Fruit fly (Drosophila melanogaster) whole organism, wandering third instar larva: Measurements from ENCODE around the gene Phb1.

Experiments used
- Abd-B ChIP-seq: fragments of >200 bp; optimal IDR thresholded peaks from 2 replicates; lab custom pipeline; 2017; ENCODE audit warnings: missing biosample characterization, missing genetic modification characterization
- CG32264 ChIP-seq: fragments of 200-800 bp; sonication (Bioruptor generic); optimal IDR thresholded peaks from 2 replicates; lab custom pipeline; 2016; ENCODE audit warnings: missing biosample characterization, missing genetic modification characterization
- CG9705 ChIP-seq: fragments of 200-800 bp; sonication (Bioruptor generic); optimal IDR thresholded peaks from 2 replicates; lab custom pipeline; 2018; ENCODE audit warnings: missing biosample characterization, mild to moderate bottlenecking, missing genetic modification characterization
- CrebA ChIP-seq: fragments of 200-800 bp; sonication (Bioruptor generic); optimal IDR thresholded peaks from 2 replicates; lab custom pipeline; 2016; ENCODE audit warnings: missing biosample characterization, mild to moderate bottlenecking, missing genetic modification characterization, borderline replicate concordance
- Dfd ChIP-seq: fragments of >200 bp; optimal IDR thresholded peaks from 2 replicates; lab custom pipeline; 2017; ENCODE audit warnings: missing biosample characterization, missing genetic modification characterization
- Dif ChIP-seq: fragments of 200-275, 200-300 bp; sonication (Bioruptor generic); optimal IDR thresholded peaks from 2 replicates; lab custom pipeline; 2018; ENCODE audit warnings: missing biosample characterization, missing genetic modification characterization; ENCODE audit not compliant: partially characterized antibody
- GATAd ChIP-seq: sonication (Bioruptor generic); optimal IDR thresholded peaks from 2 replicates; lab custom pipeline; 2016; ENCODE audit warnings: missing biosample characterization, missing genetic modification characterization
- HLH106 ChIP-seq: fragments of 200-800 bp; optimal IDR thresholded peaks from 3 replicates; lab custom pipeline; 2019; ENCODE audit warnings: missing biosample characterization, mild to moderate bottlenecking, missing genetic modification characterization, moderate library complexity
- Hnf4 ChIP-seq: fragments of 200-800 bp; sonication (Bioruptor generic); optimal IDR thresholded peaks from 2 replicates; lab custom pipeline; 2016; ENCODE audit warnings: missing biosample characterization, mild to moderate bottlenecking, missing genetic modification characterization
- Hr78 ChIP-seq: fragments of >200 bp; optimal IDR thresholded peaks from 2 replicates; lab custom pipeline; 2017; ENCODE audit warnings: missing biosample characterization, missing genetic modification characterization
- Hr83 ChIP-seq: fragments of 200-300 bp; sonication (Bioruptor generic); optimal IDR thresholded peaks from 2 replicates; lab custom pipeline; 2016; ENCODE audit warnings: missing biosample characterization, mild to moderate bottlenecking, missing genetic modification characterization, moderate library complexity; ENCODE audit not compliant: poor library complexity, severe bottlenecking
- Jra ChIP-seq: sonication (Bioruptor generic); optimal IDR thresholded peaks from 2 replicates; lab custom pipeline; 2016; ENCODE audit warnings: missing biosample characterization, missing genetic modification characterization
- Mio ChIP-seq: sonication (Bioruptor generic); optimal IDR thresholded peaks from 2 replicates; lab custom pipeline; 2016; ENCODE audit warnings: missing biosample characterization, missing genetic modification characterization
- Myc ChIP-seq: fragments of >200 bp; optimal IDR thresholded peaks from 2 replicates; lab custom pipeline; 2017
- N ChIP-seq: fragments of >200 bp; optimal IDR thresholded peaks from 2 replicates; lab custom pipeline; 2018; ENCODE audit warnings: missing biosample characterization, missing external identifiers, missing genetic modification characterization
- OdsH ChIP-seq: fragments of 200-800 bp; sonication (Bioruptor generic); optimal IDR thresholded peaks from 2 replicates; lab custom pipeline; 2016; ENCODE audit warnings: missing biosample characterization, mild to moderate bottlenecking, missing genetic modification characterization
- Rel ChIP-seq, 2 experiments: fragments of 200-800 bp; sonication (Bioruptor generic) in 1 of 2; optimal IDR thresholded peaks; 2 replicates in 1 of 2; 3 replicates in 1 of 2; lab custom pipeline; 2016 to 2019; ENCODE audit warnings: mild to moderate bottlenecking in 2 of 2, missing biosample characterization in 2 of 2, missing genetic modification characterization in 2 of 2, moderate library complexity in 1 of 2
- Sp1 ChIP-seq: fragments of 200-800 bp; sonication (Bioruptor generic); optimal IDR thresholded peaks from 3 replicates; lab custom pipeline; 2019; ENCODE audit warnings: missing biosample characterization, mild to moderate bottlenecking, missing genetic modification characterization, moderate library complexity
- Vsx2 ChIP-seq: fragments of 200-300, 225-300 bp; sonication (Bioruptor generic); optimal IDR thresholded peaks from 2 replicates; lab custom pipeline; 2018; ENCODE audit warnings: missing biosample characterization, missing genetic modification characterization; ENCODE audit not compliant: partially characterized antibody
- br ChIP-seq: fragments of 200-800 bp; sonication (Bioruptor generic); optimal IDR thresholded peaks from 2 replicates; lab custom pipeline; 2016; ENCODE audit warnings: missing biosample characterization, missing genetic modification characterization
- brk ChIP-seq: fragments of 200-800 bp; sonication (Bioruptor generic); optimal IDR thresholded peaks from 2 replicates; lab custom pipeline; 2016; ENCODE audit warnings: missing biosample characterization, mild to moderate bottlenecking, missing genetic modification characterization
- dl ChIP-seq, 2 experiments: fragments of 175-275, 200-275 bp in 1 of 2; fragments of 200-275 bp in 1 of 2; sonication (Bioruptor generic); optimal IDR thresholded peaks; lab custom pipeline; 2018; ENCODE audit warnings: mild to moderate bottlenecking in 2 of 2, missing biosample characterization in 2 of 2, missing genetic modification characterization in 2 of 2, moderate library complexity in 2 of 2; ENCODE audit not compliant: partially characterized antibody in 2 of 2, insufficient read depth in 1 of 2
- dmrt93B ChIP-seq: fragments of 200-800 bp; sonication (Bioruptor generic); optimal IDR thresholded peaks from 2 replicates; lab custom pipeline; 2018; ENCODE audit warnings: missing biosample characterization, mild to moderate bottlenecking, missing genetic modification characterization
- dsf ChIP-seq: sonication (Bioruptor generic); optimal IDR thresholded peaks from 2 replicates; lab custom pipeline; 2016; ENCODE audit warnings: missing biosample characterization, missing genetic modification characterization, borderline replicate concordance
- ey ChIP-seq: fragments of 200-800 bp; sonication (Bioruptor generic); optimal IDR thresholded peaks from 2 replicates; lab custom pipeline; 2016; ENCODE audit warnings: missing biosample characterization, missing genetic modification characterization
- foxo ChIP-seq, 2 experiments: fragments of 200-800 bp; sonication (Bioruptor generic); optimal IDR thresholded peaks; 2 replicates in 1 of 2; 3 replicates in 1 of 2; lab custom pipeline; 2016 to 2017; ENCODE audit warnings: missing biosample characterization in 2 of 2, missing genetic modification characterization in 2 of 2
- fru ChIP-seq: fragments of 200-800 bp; sonication (Bioruptor generic); optimal IDR thresholded peaks from 3 replicates; lab custom pipeline; 2016; ENCODE audit warnings: missing biosample characterization, mild to moderate bottlenecking, missing genetic modification characterization
- h ChIP-seq: fragments of 200-800 bp; sonication (Bioruptor generic); optimal IDR thresholded peaks from 3 replicates; lab custom pipeline; 2016; ENCODE audit warnings: missing biosample characterization, mild to moderate bottlenecking, missing genetic modification characterization
- jim ChIP-seq: fragments of 175-275, 200-325 bp; sonication (Bioruptor generic); optimal IDR thresholded peaks from 2 replicates; lab custom pipeline; 2016; ENCODE audit warnings: missing biosample characterization, mild to moderate bottlenecking, missing genetic modification characterization
- lola ChIP-seq: fragments of >200 bp; optimal IDR thresholded peaks from 2 replicates; lab custom pipeline; 2017; ENCODE audit warnings: missing biosample characterization, missing genetic modification characterization
- pan ChIP-seq: fragments of >200 bp; optimal IDR thresholded peaks from 2 replicates; lab custom pipeline; 2017
- psq ChIP-seq: fragments of 200-800 bp; sonication (Bioruptor generic); optimal IDR thresholded peaks from 3 replicates; lab custom pipeline; 2017; ENCODE audit warnings: missing biosample characterization, mild to moderate bottlenecking, missing genetic modification characterization, moderate library complexity
- rgr ChIP-seq: fragments of 200-800 bp; sonication (Bioruptor generic); optimal IDR thresholded peaks from 3 replicates; lab custom pipeline; 2016; ENCODE audit warnings: missing biosample characterization, mild to moderate bottlenecking, missing genetic modification characterization
- sage ChIP-seq: fragments of 200-800 bp; sonication (Bioruptor generic); optimal IDR thresholded peaks from 2 replicates; lab custom pipeline; 2016; ENCODE audit warnings: missing biosample characterization, mild to moderate bottlenecking, missing genetic modification characterization
- sv ChIP-seq: fragments of 200-800 bp; sonication (Bioruptor generic); optimal IDR thresholded peaks from 3 replicates; lab custom pipeline; 2016; ENCODE audit warnings: missing biosample characterization, missing genetic modification characterization
- tai ChIP-seq: sonication (Bioruptor generic); optimal IDR thresholded peaks from 2 replicates; lab custom pipeline; 2016; ENCODE audit warnings: missing biosample characterization, missing genetic modification characterization
- woc ChIP-seq: sonication (Bioruptor generic); optimal IDR thresholded peaks from 2 replicates; lab custom pipeline; 2016; ENCODE audit warnings: missing biosample characterization, mild to moderate bottlenecking, missing genetic modification characterization

Phb1 gene

dm6 chr2L:19146645-19147044, 23.0 kb upstream of the Phb1 start:
- TF ChIP-seq Myc (lab: Kevin White, UChicago) (no peak), pan (lab: Kevin White, UChicago) (no peak), Dif (no peak), dmrt93B (no peak), fru (no peak), Hnf4 (GFP tag; lab: Kevin White, UChicago) (no peak), Mio (GFP tag; lab: Kevin White, UChicago) (no peak), foxo (GFP tag; optimal IDR thresholded peaks at IDR 0.05; lab: Kevin White, UChicago) (no peak), sv (GFP tag; lab: Kevin White, UChicago) (no peak), N (GFP tag; lab: Kevin White, UChicago) (no peak), CG32264 (GFP tag; lab: Kevin White, UChicago) (no peak)

- TF ChIP-seq sv (GFP tag; lab: Kevin White, UChicago) (no peak), Vsx2 (GFP tag; lab: Kevin White, UChicago) (no peak), CrebA (no peak), N (GFP tag; lab: Kevin White, UChicago) (no peak), Dif (no peak), HLH106 (tag; lab: Kevin White, UChicago) (no peak), Abd-B (no peak), rgr (no peak), dsf (GFP tag; lab: Kevin White, UChicago) (no peak), dl (GFP tag; optimal IDR thresholded peaks at IDR 0.05; lab: Kevin White, UChicago; ENCODE audit: insufficient read depth in 1 of 2, partially characterized antibody in 2 of 2) (no peak), Myc (lab: Kevin White, UChicago) (no peak), foxo (GFP tag; optimal IDR thresholded peaks at IDR 0.05; lab: Kevin White, UChicago) (no peak), CG9705 (GFP tag; lab: Kevin White, UChicago) (no peak), Dfd (no peak), OdsH (GFP tag; lab: Kevin White, UChicago) (no peak), Mio (GFP tag; lab: Kevin White, UChicago) (no peak), Sp1 (GFP tag; lab: Kevin White, UChicago) (no peak), lola (GFP tag; lab: Kevin White, UChicago) (no peak), psq (peak; percentile 13), Jra (GFP tag; lab: Kevin White, UChicago) (no peak), sage (GFP tag; lab: Kevin White, UChicago) (no peak), Hr83 (GFP tag; lab: Kevin White, UChicago) (no peak), brk (GFP tag; lab: Kevin White, UChicago) (no peak), h (GFP tag; lab: Kevin White, UChicago) (peak; percentile 22), Hr78 (no peak), fru (peak; percentile 21), woc (GFP tag; lab: Kevin White, UChicago) (peak; percentile 33), jim (no peak), br (GFP tag; lab: Kevin White, UChicago) (no peak), Hnf4 (GFP tag; lab: Kevin White, UChicago) (no peak), CG32264 (GFP tag; lab: Kevin White, UChicago) (no peak), ey (GFP tag; lab: Kevin White, UChicago) (no peak)
These were observed 22.4 kb upstream of the Phb1 start for dm6 chr2L:19146047-19146446.

dm6 chr2L:19144115-19144514, 20.4 kb upstream of the Phb1 start:
- TF ChIP-seq psq (peak; percentile 64), Myc (lab: Kevin White, UChicago) (no peak), Abd-B (no peak), br (GFP tag; lab: Kevin White, UChicago) (no peak), pan (lab: Kevin White, UChicago) (peak; percentile 6), woc (GFP tag; lab: Kevin White, UChicago) (no peak)
- TF ChIP-seq, all 38 proteins: peak for 2

dm6 chr2L:19142176-19142870, 18.7 kb upstream of the Phb1 start:
- TF ChIP-seq OdsH (GFP tag; lab: Kevin White, UChicago) (peak; percentile 62), br (GFP tag; lab: Kevin White, UChicago) (peak; percentile 34), dsf (GFP tag; lab: Kevin White, UChicago) (no peak), jim (no peak), sv (GFP tag; lab: Kevin White, UChicago) (no peak), Mio (GFP tag; lab: Kevin White, UChicago) (no peak), sage (GFP tag; lab: Kevin White, UChicago) (peak; percentile 46), Rel (GFP tag; optimal IDR thresholded peaks at IDR 0.05; lab: Kevin White, UChicago) (no peak), Rel (tag; optimal IDR thresholded peaks at IDR 0.05; lab: Kevin White, UChicago) (peak; percentile 37), foxo (GFP tag; optimal IDR thresholded peaks at IDR 0.05; lab: Kevin White, UChicago) (peak in 1 of 2 experiments; percentile 48), tai (GFP tag; lab: Kevin White, UChicago) (no peak), psq (peak; percentile 44), HLH106 (tag; lab: Kevin White, UChicago) (peak; percentile 32), Hr78 (no peak), dmrt93B (no peak), pan (lab: Kevin White, UChicago) (no peak), ey (GFP tag; lab: Kevin White, UChicago) (peak; percentile 56), lola (GFP tag; lab: Kevin White, UChicago) (no peak), rgr (peak; percentile 58), GATAd (GFP tag; lab: Kevin White, UChicago) (no peak), dl (GFP tag; optimal IDR thresholded peaks at IDR 0.05; lab: Kevin White, UChicago; ENCODE audit: insufficient read depth in 1 of 2, partially characterized antibody in 2 of 2) (no peak), woc (GFP tag; lab: Kevin White, UChicago) (no peak), Hnf4 (GFP tag; lab: Kevin White, UChicago) (peak; percentile 38), N (GFP tag; lab: Kevin White, UChicago) (no peak), Sp1 (GFP tag; lab: Kevin White, UChicago) (peak; percentile 45), fru (peak; percentile 61), h (GFP tag; lab: Kevin White, UChicago) (peak; percentile 47), Hr83 (GFP tag; lab: Kevin White, UChicago) (no peak)
